Worm (Caenorhabditis elegans): ENCODE data around the gene mec-5.

- TF ChIP-seq nhr-76 (tag; optimal IDR thresholded peaks at IDR 0.05) (no peak), C34B4.2 (tag; optimal IDR thresholded peaks at IDR 0.05) (no peak)
Measured at ce11 chrX:15939759-15940334, 4.0 kb upstream of the mec-5 start.
